Fruit fly (Drosophila melanogaster) whole organism, embryonic: ENCODE results near the gene Muc26B.

Experiments used
- Atf-2 ChIP-seq: fragments of 200-800 bp; sonication (Bioruptor generic); optimal IDR thresholded peaks from 2 replicates; lab custom pipeline; 2016; ENCODE audit warnings: missing biosample characterization, missing genetic modification characterization
- CG10543 ChIP-seq: fragments of 200-800 bp; sonication (Bioruptor generic); optimal IDR thresholded peaks from 3 replicates; lab custom pipeline; 2017; ENCODE audit warnings: missing biosample characterization, mild to moderate bottlenecking, missing genetic modification characterization, moderate library complexity
- CG10979 ChIP-seq: fragments of 200-800 bp; sonication (Bioruptor generic); optimal IDR thresholded peaks from 2 replicates; lab custom pipeline; 2018; ENCODE audit warnings: missing biosample characterization, mild to moderate bottlenecking, missing genetic modification characterization, moderate library complexity
- CG12942 ChIP-seq: fragments of 200-800 bp; sonication (Bioruptor generic); optimal IDR thresholded peaks from 3 replicates; lab custom pipeline; 2016; ENCODE audit warnings: missing biosample characterization, missing genetic modification characterization
- CG13624 ChIP-seq: fragments of 200-800 bp; sonication (Bioruptor generic); optimal IDR thresholded peaks from 2 replicates; lab custom pipeline; 2016; ENCODE audit warnings: missing biosample characterization, missing genetic modification characterization
- CG13775 ChIP-seq: fragments of 200-800 bp; sonication (Bioruptor generic); optimal IDR thresholded peaks from 3 replicates; lab custom pipeline; 2017; ENCODE audit warnings: missing biosample characterization, mild to moderate bottlenecking, missing genetic modification characterization
- CG15011 ChIP-seq: fragments of 200-800 bp; sonication (Bioruptor generic); optimal IDR thresholded peaks from 3 replicates; lab custom pipeline; 2018; ENCODE audit warnings: missing biosample characterization, mild to moderate bottlenecking, missing genetic modification characterization
- CG15479 ChIP-seq: fragments of 200-800 bp; sonication (Bioruptor generic); optimal IDR thresholded peaks from 3 replicates; lab custom pipeline; 2019; ENCODE audit warnings: missing biosample characterization, mild to moderate bottlenecking, missing genetic modification characterization, moderate library complexity
- CG15514 ChIP-seq: fragments of 200-800 bp; sonication (Bioruptor generic); optimal IDR thresholded peaks from 3 replicates; lab custom pipeline; 2017; ENCODE audit warnings: missing biosample characterization, missing genetic modification characterization, mild to moderate bottlenecking, moderate library complexity, missing genetic modification reagents
- CG17359 ChIP-seq: fragments of 200-800 bp; sonication (Bioruptor generic); optimal IDR thresholded peaks from 3 replicates; lab custom pipeline; 2018; ENCODE audit warnings: missing biosample characterization, mild to moderate bottlenecking, missing genetic modification characterization, moderate library complexity
- CG17361 ChIP-seq: fragments of 200-800 bp; sonication (Bioruptor generic); IDR thresholded peaks from 3 replicates; pipeline ENCODE4 v1.3.6; 2022; ENCODE audit warnings: missing biosample characterization, missing genetic modification characterization
- CG17829 ChIP-seq: fragments of 200-800 bp; optimal IDR thresholded peaks from 2 replicates; lab custom pipeline; 2019; ENCODE audit warnings: missing biosample characterization, mild to moderate bottlenecking, missing genetic modification characterization, moderate library complexity
- CG2120 ChIP-seq: fragments of 200-800 bp; sonication (Bioruptor generic); optimal IDR thresholded peaks from 3 replicates; lab custom pipeline; 2016; ENCODE audit warnings: missing biosample characterization, missing genetic modification characterization
- CG2678 ChIP-seq: fragments of 200-800 bp; sonication (Bioruptor generic); optimal IDR thresholded peaks from 3 replicates; lab custom pipeline; 2019; ENCODE audit warnings: missing biosample characterization, mild to moderate bottlenecking, missing genetic modification characterization, moderate library complexity
- CG31365 ChIP-seq: fragments of 200-800 bp; sonication (Bioruptor generic); optimal IDR thresholded peaks from 2 replicates; lab custom pipeline; 2018; ENCODE audit warnings: missing biosample characterization, mild to moderate bottlenecking, missing genetic modification characterization
- CG3847 ChIP-seq: fragments of 200-800 bp; sonication (Bioruptor generic); IDR thresholded peaks from 2 replicates; pipeline ENCODE4 v1.3.6; 2022; ENCODE audit warnings: missing biosample characterization, missing genetic modification characterization
- CG5180 ChIP-seq: fragments of 200-800 bp; sonication (Bioruptor generic); optimal IDR thresholded peaks from 3 replicates; lab custom pipeline; 2017; ENCODE audit warnings: missing biosample characterization, missing genetic modification characterization, mild to moderate bottlenecking, moderate library complexity, missing genetic modification reagents
- CG7357 ChIP-seq: fragments of 200-800 bp; sonication (Bioruptor generic); IDR thresholded peaks from 3 replicates; pipeline ENCODE4 v1.3.6; 2022; ENCODE audit warnings: missing biosample characterization, missing genetic modification characterization
- CG7928 ChIP-seq: fragments of 200-800 bp; sonication (Bioruptor generic); optimal IDR thresholded peaks from 2 replicates; lab custom pipeline; 2017; ENCODE audit warnings: missing biosample characterization, mild to moderate bottlenecking, missing genetic modification characterization
- CG8290 ChIP-seq, 3 experiments: fragments of 200-800 bp; sonication (Bioruptor generic); optimal IDR thresholded peaks; 2 replicates each; lab custom pipeline; 2016 to 2019; ENCODE audit warnings: missing biosample characterization in 3 of 3, missing genetic modification characterization in 3 of 3, mild to moderate bottlenecking in 2 of 3, moderate library complexity in 1 of 3
- CG8944 ChIP-seq: fragments of 200-800 bp; sonication (Bioruptor generic); optimal IDR thresholded peaks from 3 replicates; lab custom pipeline; 2016; ENCODE audit warnings: missing biosample characterization, missing genetic modification characterization
- Camta ChIP-seq: fragments of 200-800 bp; sonication (Bioruptor generic); optimal IDR thresholded peaks from 2 replicates; lab custom pipeline; 2016; ENCODE audit warnings: missing biosample characterization, missing genetic modification characterization
- Dad ChIP-seq: fragments of 200-800 bp; sonication (Bioruptor generic); optimal IDR thresholded peaks from 3 replicates; lab custom pipeline; 2016; ENCODE audit warnings: missing biosample characterization, missing genetic modification characterization
- Dbx ChIP-seq: fragments of 200-800 bp; sonication (Bioruptor generic); IDR thresholded peaks from 3 replicates; pipeline ENCODE4 v1.3.6; 2022; ENCODE audit warnings: missing biosample characterization, missing genetic modification characterization
- Eip74EF ChIP-seq, 2 experiments: fragments of 200-800 bp in 1 of 2; fragments of >200 bp in 1 of 2; sonication (Bioruptor generic) in 1 of 2; optimal IDR thresholded peaks; 2 replicates each; lab custom pipeline; 2017 to 2019; ENCODE audit warnings: missing biosample characterization in 2 of 2, missing genetic modification characterization in 2 of 2, mild to moderate bottlenecking in 1 of 2, moderate library complexity in 1 of 2
- HLH3B ChIP-seq: fragments of 200-800 bp; sonication (Bioruptor generic); IDR thresholded peaks from 2 replicates; pipeline ENCODE4 v1.3.6; 2022; ENCODE audit warnings: missing biosample characterization, missing genetic modification characterization
- Hmr ChIP-seq: fragments of 200-800 bp; sonication (Bioruptor generic); optimal IDR thresholded peaks from 3 replicates; lab custom pipeline; 2017; ENCODE audit warnings: mild to moderate bottlenecking, missing biosample characterization, missing genetic modification reagents, missing genetic modification characterization
- Jarid2 ChIP-seq: fragments of 200-800 bp; sonication (Bioruptor generic); optimal IDR thresholded peaks from 3 replicates; lab custom pipeline; 2017; ENCODE audit warnings: mild to moderate bottlenecking, missing biosample characterization, missing genetic modification reagents, missing genetic modification characterization
- Max ChIP-seq: fragments of 200-800 bp; sonication (Bioruptor generic); optimal IDR thresholded peaks from 2 replicates; lab custom pipeline; 2016; ENCODE audit warnings: missing biosample characterization, mild to moderate bottlenecking, missing genetic modification characterization
- NC2β ChIP-seq: fragments of 200-800 bp; sonication (Bioruptor generic); optimal IDR thresholded peaks from 2 replicates; lab custom pipeline; 2016; ENCODE audit warnings: missing biosample characterization, missing genetic modification characterization
- NfI ChIP-seq: fragments of 200-800 bp; sonication (Bioruptor generic); optimal IDR thresholded peaks from 3 replicates; lab custom pipeline; 2018; ENCODE audit warnings: missing biosample characterization, mild to moderate bottlenecking, missing genetic modification characterization, moderate library complexity
- Sox102F ChIP-seq: fragments of 200-800 bp; sonication (Bioruptor generic); optimal IDR thresholded peaks from 2 replicates; lab custom pipeline; 2018; ENCODE audit warnings: missing biosample characterization, mild to moderate bottlenecking, missing genetic modification characterization, moderate library complexity
- Taf1 ChIP-seq: fragments of 200-800 bp; sonication (Bioruptor generic); IDR thresholded peaks from 2 replicates; pipeline ENCODE4 v1.3.6; 2022; ENCODE audit warnings: missing biosample characterization, missing genetic modification characterization
- cas ChIP-seq: fragments of 200-800 bp; sonication (Bioruptor generic); IDR thresholded peaks from 2 replicates; pipeline ENCODE4 v1.3.6; 2022; ENCODE audit warnings: missing biosample characterization, missing genetic modification characterization
- crol ChIP-seq: fragments of 200-800 bp; sonication (Bioruptor generic); IDR thresholded peaks from 2 replicates; pipeline ENCODE4 v1.3.6; 2022; ENCODE audit warnings: missing biosample characterization, missing genetic modification characterization
- dati ChIP-seq: fragments of 200-800 bp; sonication (Bioruptor generic); IDR thresholded peaks from 2 replicates; pipeline ENCODE4 v1.3.6; 2022; ENCODE audit warnings: missing biosample characterization, missing genetic modification characterization
- dpn ChIP-seq, 2 experiments: fragments of 200-800 bp; sonication (Bioruptor generic); optimal IDR thresholded peaks; 3 replicates each; lab custom pipeline; 2016; ENCODE audit warnings: missing biosample characterization in 2 of 2, missing genetic modification characterization in 2 of 2
- eve ChIP-seq, 2 experiments: fragments of >200 bp; optimal IDR thresholded peaks; 2 replicates each; lab custom pipeline; 2017; ENCODE audit warnings: missing biosample characterization in 2 of 2, missing genetic modification characterization in 2 of 2
- fd3F ChIP-seq: fragments of 200-800 bp; sonication (Bioruptor generic); optimal IDR thresholded peaks from 2 replicates; lab custom pipeline; 2018; ENCODE audit warnings: missing biosample characterization, mild to moderate bottlenecking, missing genetic modification characterization, moderate library complexity
- ftz-f1 ChIP-seq: fragments of 200-800 bp; sonication (Bioruptor generic); optimal IDR thresholded peaks from 2 replicates; lab custom pipeline; 2016; ENCODE audit warnings: missing biosample characterization, missing genetic modification characterization
- grau ChIP-seq: fragments of 200-800 bp; optimal IDR thresholded peaks from 3 replicates; lab custom pipeline; 2019; ENCODE audit warnings: missing biosample characterization, mild to moderate bottlenecking, missing genetic modification characterization, moderate library complexity
- ken ChIP-seq: fragments of 200-800 bp; sonication (Bioruptor generic); IDR thresholded peaks from 3 replicates; pipeline ENCODE4 v1.3.6; 2022; ENCODE audit warnings: missing biosample characterization, missing genetic modification characterization
- kni ChIP-seq: fragments of 200-800 bp; sonication (Bioruptor generic); optimal IDR thresholded peaks from 3 replicates; lab custom pipeline; 2017; ENCODE audit warnings: mild to moderate bottlenecking, missing biosample characterization, missing genetic modification reagents, missing genetic modification characterization
- knrl ChIP-seq: fragments of 200-800 bp; sonication (Bioruptor generic); IDR thresholded peaks from 3 replicates; pipeline ENCODE4 v1.3.6; 2022; ENCODE audit warnings: missing biosample characterization, missing genetic modification characterization; ENCODE audit not compliant: partially characterized antibody
- luna ChIP-seq: fragments of 200-800 bp; sonication (Bioruptor generic); optimal IDR thresholded peaks from 2 replicates; lab custom pipeline; 2016; ENCODE audit warnings: missing biosample characterization, missing genetic modification characterization
- nmo ChIP-seq: fragments of 200-800 bp; sonication (Bioruptor generic); optimal IDR thresholded peaks from 2 replicates; lab custom pipeline; 2018; ENCODE audit warnings: missing biosample characterization, mild to moderate bottlenecking, missing genetic modification characterization, moderate library complexity
- org-1 ChIP-seq: fragments of 200-800 bp; sonication (Bioruptor generic); optimal IDR thresholded peaks from 2 replicates; lab custom pipeline; 2017; ENCODE audit warnings: missing biosample characterization, missing genetic modification characterization
- salm ChIP-seq: fragments of 200-800 bp; sonication (Bioruptor generic); optimal IDR thresholded peaks from 2 replicates; lab custom pipeline; 2018; ENCODE audit warnings: missing biosample characterization, mild to moderate bottlenecking, missing genetic modification characterization
- sens-2 ChIP-seq: fragments of 200-800 bp; sonication (Bioruptor generic); IDR thresholded peaks from 2 replicates; pipeline ENCODE4 v1.3.6; 2022; ENCODE audit warnings: missing biosample characterization, missing genetic modification characterization
- sob ChIP-seq: fragments of 200-800 bp; sonication (Bioruptor generic); IDR thresholded peaks from 2 replicates; pipeline ENCODE4 v1.3.6; 2022; ENCODE audit warnings: missing biosample characterization, missing genetic modification characterization
- zfh1 ChIP-seq: fragments of 200-800 bp; sonication (Bioruptor generic); IDR thresholded peaks from 3 replicates; pipeline ENCODE4 v1.3.6; 2022; ENCODE audit warnings: missing biosample characterization, missing genetic modification characterization

Gene Muc26B

dm6 chr2L:6171166-6171565 lies 19.4 kb downstream of the Muc26B start (continued):
- TF ChIP-seq nmo (no peak), ken (no peak), Hmr (no peak), eve (GFP tag; optimal IDR thresholded peaks at IDR 0.05; lab: Kevin White, UChicago) (no peak), Camta (GFP tag; lab: Kevin White, UChicago) (no peak), CG12942 (GFP tag; lab: Kevin White, UChicago) (no peak), Sox102F (no peak), CG17829 (tag; lab: Kevin White, UChicago) (no peak), sens-2 (GFP tag; lab: Robert Waterston, UW) (no peak), Atf-2 (no peak), CG15011 (GFP tag; lab: Kevin White, UChicago) (no peak), CG10979 (no peak), knrl (GFP tag; lab: Robert Waterston, UW) (no peak), org-1 (no peak), CG2120 (GFP tag; lab: Kevin White, UChicago) (peak; percentile 9), cas (GFP tag; lab: Robert Waterston, UW) (no peak), CG13775 (GFP tag; lab: Kevin White, UChicago) (no peak), CG8290 (GFP tag; optimal IDR thresholded peaks at IDR 0.05; lab: Kevin White, UChicago) (no peak), CG8290 (tag; optimal IDR thresholded peaks at IDR 0.05; lab: Kevin White, UChicago) (peak in 1 of 2 experiments; percentile 18), dati (GFP tag; lab: Robert Waterston, UW) (no peak), CG15514 (GFP tag; lab: Kevin White, UChicago) (no peak), CG31365 (tag; lab: Kevin White, UChicago) (no peak), Eip74EF (GFP tag; optimal IDR thresholded peaks at IDR 0.05; lab: Kevin White, UChicago) (no peak), dpn (GFP tag; optimal IDR thresholded peaks at IDR 0.05; lab: Kevin White, UChicago) (no peak), Taf1 (GFP tag; lab: Robert Waterston, UW) (no peak), CG17361 (GFP tag; lab: Robert Waterston, UW) (0 out of 3 replicates have a peak, but pooled peaks have one; percentile 12), CG10543 (no peak), Max (GFP tag; lab: Kevin White, UChicago) (no peak), CG13624 (GFP tag; lab: Kevin White, UChicago) (no peak), fd3F (GFP tag; lab: Kevin White, UChicago) (no peak), Dbx (GFP tag; lab: Robert Waterston, UW) (no peak), salm (tag; lab: Kevin White, UChicago) (no peak), Dad (GFP tag; lab: Kevin White, UChicago) (no peak), CG3847 (GFP tag; lab: Robert Waterston, UW) (no peak), CG17359 (no peak), CG8944 (GFP tag; lab: Kevin White, UChicago) (no peak), luna (GFP tag; lab: Kevin White, UChicago) (no peak), kni (GFP tag; lab: Kevin White, UChicago) (no peak), CG7928 (GFP tag; lab: Kevin White, UChicago) (no peak), NC2β (GFP tag; lab: Kevin White, UChicago) (no peak), ftz-f1 (GFP tag; lab: Kevin White, UChicago) (no peak), NfI (no peak), CG7357 (GFP tag; lab: Robert Waterston, UW) (no peak), zfh1 (GFP tag; lab: Robert Waterston, UW) (peak; percentile 52; the same call in 1 of the 3 replicates), grau (tag; lab: Kevin White, UChicago) (peak; percentile 8), HLH3B (no peak), CG15479 (no peak), CG2678 (tag; lab: Kevin White, UChicago) (peak; percentile 6), crol (GFP tag; lab: Robert Waterston, UW) (no peak), Jarid2 (GFP tag; lab: Kevin White, UChicago) (no peak), CG5180 (GFP tag; lab: Kevin White, UChicago) (no peak), sob (0 out of 2 replicates have a peak, but pooled peaks have one; percentile 10)
